Fruit fly (Drosophila melanogaster): ENCODE measurements around the gene Lint-O.

DNA sequence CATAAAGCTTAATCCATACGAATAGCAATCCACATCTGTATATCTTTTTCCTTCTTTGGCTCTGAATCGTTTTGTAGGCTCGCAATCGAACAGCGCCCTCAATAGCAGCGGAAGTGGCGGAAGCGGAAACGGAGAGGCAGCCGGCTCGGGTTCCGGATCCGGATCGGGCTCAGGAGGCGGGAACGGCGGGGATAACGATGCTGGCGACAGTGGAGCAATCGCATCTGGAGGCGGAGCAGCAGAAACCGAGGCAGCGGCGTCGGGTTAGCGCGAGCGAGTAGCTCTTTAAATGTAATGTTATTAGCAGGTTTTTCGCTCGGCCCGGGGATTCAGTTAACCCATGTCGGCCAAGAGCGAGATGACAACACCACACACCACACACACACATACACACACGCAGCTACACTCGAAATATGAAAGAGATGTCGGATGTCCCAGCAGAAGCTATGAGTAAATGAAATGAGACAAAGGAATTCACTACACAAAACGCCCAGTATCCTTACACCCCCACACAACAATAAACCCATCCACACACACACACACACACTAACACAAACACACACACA is 21.4 kb upstream of the Lint-O start:
- TF ChIP-seq Ets98B (GFP tag; IDR thresholded peaks at IDR 0.05) = no peak
- TF ChIP-seq EcR (GFP tag; optimal IDR thresholded peaks at IDR 0.05) = no peak
- no peak for TF ChIP-seq CG13204 (GFP tag; optimal IDR thresholded peaks at IDR 0.05)
- TF ChIP-seq CG10348 (GFP tag; IDR thresholded peaks at IDR 0.05) = no peak
- peak; percentile 59; the same call in 2 of the 3 replicates for TF ChIP-seq CG4496 (GFP tag; IDR thresholded peaks at IDR 0.05)
- no peak for TF ChIP-seq CG8301 (tag; optimal IDR thresholded peaks at IDR 0.05)
- no peak for TF ChIP-seq CG34367 (tag; optimal IDR thresholded peaks at IDR 0.05)
- no peak for TF ChIP-seq Pif1A (GFP tag; optimal IDR thresholded peaks at IDR 0.05)
- TF ChIP-seq rn (GFP tag; IDR thresholded peaks at IDR 0.05) = no peak
- TF ChIP-seq D1 (tag; optimal IDR thresholded peaks at IDR 0.05) = no peak
- TF ChIP-seq CG17806 (tag; optimal IDR thresholded peaks at IDR 0.05) = no peak
- TF ChIP-seq fd96Ca (GFP tag; IDR thresholded peaks at IDR 0.05) = no peak; the same call in 2 of the 3 replicates
- no peak for TF ChIP-seq Pif1B (GFP tag; optimal IDR thresholded peaks at IDR 0.05)
- no peak for TF ChIP-seq CG8159 (tag; optimal IDR thresholded peaks at IDR 0.05)
